Worm (Caenorhabditis elegans) whole organism, L3 larva: ENCODE data around the gene lys-5.

Experiments
- R02D3.7 ChIP-seq: fragments of 150-350 bp; optimal IDR thresholded peaks from 2 replicates; lab custom pipeline; 2014; ENCODE audit warnings: missing biosample characterization, missing genetic modification characterization
- ZK546.5 ChIP-seq: sonication (generic microtip); optimal IDR thresholded peaks from 2 replicates; lab custom pipeline; 2017; ENCODE audit warnings: missing biosample characterization, missing genetic modification characterization
- aly-2 ChIP-seq: fragments of 150-350 bp; optimal IDR thresholded peaks from 2 replicates; lab custom pipeline; 2014; ENCODE audit warnings: missing biosample characterization, missing genetic modification characterization
- ama-1 ChIP-seq: fragments of 150-350 bp; optimal IDR thresholded peaks from 2 replicates; lab custom pipeline; 2018
- ceh-16 ChIP-seq: sonication (generic microtip); optimal IDR thresholded peaks from 2 replicates; lab custom pipeline; 2017; ENCODE audit warnings: missing biosample characterization, missing genetic modification characterization
- ceh-28 ChIP-seq: fragments of 150-350 bp; optimal IDR thresholded peaks from 2 replicates; lab custom pipeline; 2014; ENCODE audit warnings: missing biosample characterization, missing genetic modification reagents, missing genetic modification characterization
- ceh-82 ChIP-seq: fragments of 150-350 bp; optimal IDR thresholded peaks from 2 replicates; lab custom pipeline; 2014; ENCODE audit warnings: missing biosample characterization, missing genetic modification characterization
- ceh-9 ChIP-seq: sonication (generic microtip); optimal IDR thresholded peaks from 2 replicates; lab custom pipeline; 2018; ENCODE audit warnings: missing biosample characterization, missing genetic modification characterization
- egl-27 ChIP-seq: sonication (generic microtip); optimal IDR thresholded peaks from 4 replicates; lab custom pipeline; 2017; ENCODE audit warnings: missing biosample characterization, missing genetic modification reagents, missing genetic modification characterization
- egl-5 ChIP-seq: fragments of 150-350 bp; optimal IDR thresholded peaks from 2 replicates; lab custom pipeline; 2017; ENCODE audit warnings: missing biosample characterization, missing genetic modification reagents, missing genetic modification characterization, inconsistent platforms
- elt-1 ChIP-seq: fragments of 150-350 bp; optimal IDR thresholded peaks from 2 replicates; lab custom pipeline; 2014; ENCODE audit warnings: missing biosample characterization, missing genetic modification characterization
- elt-2 ChIP-seq: sonication (generic microtip); optimal IDR thresholded peaks from 2 replicates; lab custom pipeline; 2016; ENCODE audit warnings: missing genetic modification reagents, mild to moderate bottlenecking, missing genetic modification characterization, missing compliant biosample characterization
- elt-3 ChIP-seq, 3 experiments: fragments of 150-350 bp in 1 of 3; sonication (generic microtip) in 2 of 3; optimal IDR thresholded peaks; 2 replicates in 2 of 3; 4 replicates in 1 of 3; lab custom pipeline; 2014 to 2017; ENCODE audit warnings: missing biosample characterization in 3 of 3, missing genetic modification characterization in 3 of 3
- fkh-10 ChIP-seq: sonication (generic microtip); optimal IDR thresholded peaks from 2 replicates; lab custom pipeline; 2017; ENCODE audit warnings: missing biosample characterization, missing genetic modification reagents, missing genetic modification characterization
- fkh-2 ChIP-seq: fragments of 150-350 bp; optimal IDR thresholded peaks from 2 replicates; lab custom pipeline; 2014; ENCODE audit warnings: missing biosample characterization, missing genetic modification reagents, missing genetic modification characterization
- fos-1 ChIP-seq: fragments of 150-350 bp; optimal IDR thresholded peaks from 2 replicates; lab custom pipeline; 2014; ENCODE audit warnings: missing biosample characterization, missing genetic modification characterization
- hmg-11 ChIP-seq: sonication (generic microtip); optimal IDR thresholded peaks from 2 replicates; lab custom pipeline; 2016; ENCODE audit warnings: missing genetic modification characterization, missing compliant biosample characterization
- jun-1 ChIP-seq: fragments of 150-350 bp; optimal IDR thresholded peaks from 2 replicates; lab custom pipeline; 2014; ENCODE audit warnings: missing biosample characterization, missing genetic modification reagents, missing genetic modification characterization
- lin-15B ChIP-seq: fragments of 150-350 bp; optimal IDR thresholded peaks from 2 replicates; lab custom pipeline; 2014; ENCODE audit warnings: missing biosample characterization, missing genetic modification characterization
- lin-39 ChIP-seq: fragments of 150-350 bp; optimal IDR thresholded peaks from 2 replicates; lab custom pipeline; 2018; ENCODE audit warnings: missing biosample characterization, missing genetic modification reagents, missing genetic modification characterization
- lsy-12 ChIP-seq: sonication (generic microtip); optimal IDR thresholded peaks from 2 replicates; lab custom pipeline; 2016; ENCODE audit warnings: mild to moderate bottlenecking, missing genetic modification characterization, missing compliant biosample characterization
- mdl-1 ChIP-seq: fragments of 150-350 bp; optimal IDR thresholded peaks from 2 replicates; lab custom pipeline; 2014; ENCODE audit warnings: missing biosample characterization, missing genetic modification characterization
- mml-1 ChIP-seq: fragments of 150-350 bp; sonication (generic microtip); optimal IDR thresholded peaks from 3 replicates; lab custom pipeline; 2014; ENCODE audit warnings: missing biosample characterization, missing genetic modification characterization
- nfya-1 ChIP-seq: sonication (generic microtip); optimal IDR thresholded peaks from 2 replicates; lab custom pipeline; 2017; ENCODE audit warnings: missing genetic modification characterization, mild to moderate bottlenecking, missing compliant biosample characterization, antibody characterized with exemption, moderate library complexity; ENCODE audit not compliant: insufficient read depth
- nhr-11 ChIP-seq: fragments of 150-350 bp; optimal IDR thresholded peaks from 2 replicates; lab custom pipeline; 2014; ENCODE audit warnings: missing biosample characterization, missing genetic modification characterization
- nhr-23 ChIP-seq: fragments of 150-350 bp; optimal IDR thresholded peaks from 2 replicates; lab custom pipeline; 2014; ENCODE audit warnings: missing biosample characterization, missing genetic modification reagents, missing genetic modification characterization
- nhr-25 ChIP-seq: sonication (generic microtip); optimal IDR thresholded peaks from 2 replicates; lab custom pipeline; 2017; ENCODE audit warnings: missing biosample characterization, missing genetic modification characterization
- nhr-43 ChIP-seq: sonication (generic microtip); optimal IDR thresholded peaks from 2 replicates; lab custom pipeline; 2016; ENCODE audit warnings: mild to moderate bottlenecking, missing genetic modification characterization, missing compliant biosample characterization; ENCODE audit not compliant: poor library complexity, severe bottlenecking
- pha-4 ChIP-seq: fragments of 150-350 bp; optimal IDR thresholded peaks from 2 replicates; lab custom pipeline; 2014; ENCODE audit warnings: missing biosample characterization, missing genetic modification reagents, missing genetic modification characterization
- pqm-1 ChIP-seq: fragments of 150-350 bp; optimal IDR thresholded peaks from 2 replicates; lab custom pipeline; 2017; ENCODE audit warnings: missing biosample characterization, missing genetic modification characterization, inconsistent platforms
- sea-2 ChIP-seq: fragments of 150-350 bp; sonication (generic microtip); optimal IDR thresholded peaks from 4 replicates; lab custom pipeline; 2014; ENCODE audit warnings: missing biosample characterization, missing genetic modification reagents, missing genetic modification characterization
- skn-1 ChIP-seq: fragments of 150-350 bp; optimal IDR thresholded peaks from 2 replicates; lab custom pipeline; 2014; ENCODE audit warnings: missing biosample characterization, missing genetic modification characterization
- snpc-4 ChIP-seq: fragments of 150-350 bp; optimal IDR thresholded peaks from 2 replicates; lab custom pipeline; 2014; ENCODE audit warnings: missing biosample characterization, missing genetic modification characterization
- tbx-2 ChIP-seq: sonication (generic microtip); optimal IDR thresholded peaks from 2 replicates; lab custom pipeline; 2016; ENCODE audit warnings: mild to moderate bottlenecking, missing genetic modification characterization, missing compliant biosample characterization
- unc-39 ChIP-seq: sonication (generic microtip); optimal IDR thresholded peaks from 4 replicates; lab custom pipeline; 2017; ENCODE audit warnings: missing biosample characterization, missing genetic modification characterization
- unc-62 ChIP-seq: fragments of 150-350 bp; sonication (generic microtip); optimal IDR thresholded peaks from 4 replicates; lab custom pipeline; 2014; ENCODE audit warnings: missing biosample characterization, missing genetic modification reagents, missing genetic modification characterization
- zag-1 ChIP-seq: fragments of 150-350 bp; optimal IDR thresholded peaks from 2 replicates; lab custom pipeline; 2014; ENCODE audit warnings: missing biosample characterization, missing genetic modification characterization
- ztf-4 ChIP-seq: fragments of 150-350 bp; optimal IDR thresholded peaks from 2 replicates; lab custom pipeline; 2014; ENCODE audit warnings: missing biosample characterization, missing genetic modification characterization

lys-5 gene

DNA sequence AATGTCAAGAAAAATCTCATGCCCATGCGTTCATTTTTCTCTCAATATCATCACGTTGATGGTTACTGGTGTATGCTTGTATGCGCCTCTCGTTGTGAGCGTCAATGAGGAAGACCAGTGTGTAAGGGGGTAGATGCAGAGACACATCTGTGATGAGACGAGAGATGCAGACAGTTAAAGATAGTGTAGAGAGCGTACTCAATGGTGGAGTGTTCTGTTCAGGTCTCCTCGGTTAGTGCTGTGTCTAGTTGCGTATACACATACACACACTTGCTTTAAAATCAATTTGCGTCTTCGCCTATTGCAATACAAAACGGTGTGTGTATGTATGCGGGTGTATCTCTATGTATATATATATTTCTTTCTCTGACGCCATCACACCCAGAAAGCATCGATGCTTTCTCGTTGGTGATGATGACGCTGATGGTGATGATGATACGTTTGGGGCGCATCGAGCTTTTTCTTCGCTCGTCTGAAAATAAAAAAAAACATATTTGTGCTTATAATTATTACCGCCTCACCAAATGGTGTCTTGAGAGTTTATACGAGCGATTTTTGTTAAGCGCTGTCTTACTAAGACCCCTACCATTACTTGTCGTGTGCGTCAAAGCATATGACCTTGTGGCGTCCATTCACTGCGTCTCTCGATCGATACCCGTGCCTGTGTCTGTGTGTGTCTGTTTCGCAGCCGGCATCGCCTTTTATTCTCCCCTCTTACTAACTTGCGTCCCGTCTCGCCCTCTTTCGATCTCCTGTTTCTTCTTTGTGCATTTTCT, 31.8 kb downstream of the lys-5 start, which contains the start of gene F40F11.3:
Gene F40F11.3 (minus strand): TSS at position 589 of the 776 bp plus-strand sequence.
- TF ChIP-seq ama-1 (peak; percentile 81), mdl-1 (tag; lab: Kevin White, UChicago) (peak; percentile 46), nfya-1 (tag; lab: Kevin White, UChicago) (peak; percentile 91), lsy-12 (peak; percentile 90), unc-62 (peak; percentile 46), nhr-25 (tag; lab: Kevin White, UChicago) (peak; percentile 97), nhr-11 (tag; lab: Kevin White, UChicago) (peak; percentile 78), unc-39 (tag; lab: Kevin White, UChicago) (no peak), ceh-82 (tag; lab: Kevin White, UChicago) (no peak), jun-1 (tag; lab: Kevin White, UChicago) (peak; percentile 74), egl-27 (peak; percentile 45), pha-4 (tag; lab: Kevin White, UChicago) (peak; percentile 82), lin-15B (tag; lab: Kevin White, UChicago) (peak; percentile 83), R02D3.7 (tag; lab: Kevin White, UChicago) (peak; percentile 72), ceh-16 (tag; lab: Kevin White, UChicago) (no peak), elt-2 (tag; lab: Kevin White, UChicago) (peak; percentile 69), nhr-23 (tag; lab: Kevin White, UChicago) (peak; percentile 60), ceh-28 (tag; lab: Kevin White, UChicago) (peak; percentile 72), ZK546.5 (no peak), egl-5 (tag; lab: Kevin White, UChicago) (peak; percentile 84), tbx-2 (tag; lab: Kevin White, UChicago) (peak; percentile 69), pqm-1 (peak; percentile 64), fkh-10 (peak; percentile 77), ztf-4 (peak; percentile 4), ceh-9 (no peak), skn-1 (tag; lab: Kevin White, UChicago) (peak; percentile 91), fkh-2 (tag; lab: Kevin White, UChicago) (no peak), snpc-4 (tag; lab: Kevin White, UChicago) (peak; percentile 77), lin-39 (peak; percentile 61), fos-1 (tag; lab: Kevin White, UChicago) (peak; percentile 26), aly-2 (tag; lab: Kevin White, UChicago) (peak; percentile 7), mml-1 (no peak), elt-3 (tag; optimal IDR thresholded peaks at IDR 0.05; lab: Kevin White, UChicago) (no peak), nhr-43 (peak; percentile 88), hmg-11 (tag; lab: Kevin White, UChicago) (peak; percentile 96), elt-1 (tag; lab: Kevin White, UChicago) (peak; percentile 34)

ce11 chrIV:11592820-11593219, 32.6 kb downstream of the lys-5 start:
- TF ChIP-seq lin-15B (tag; lab: Kevin White, UChicago) = peak; percentile 67
- TF ChIP-seq nfya-1 (tag; lab: Kevin White, UChicago) = peak; percentile 69
- TF ChIP-seq nhr-23 (tag; lab: Kevin White, UChicago) = peak; percentile 61
- TF ChIP-seq pha-4 (tag; lab: Kevin White, UChicago) = peak; percentile 82
- no peak for TF ChIP-seq egl-5 (tag; lab: Kevin White, UChicago)
- peak; percentile 18 for TF ChIP-seq ama-1
- peak; percentile 34 for TF ChIP-seq nhr-43
- TF ChIP-seq zag-1 (tag; lab: Kevin White, UChicago) = no peak
- TF ChIP-seq egl-27 = no peak
- peak; percentile 81 for TF ChIP-seq R02D3.7 (tag; lab: Kevin White, UChicago)

ce11 chrIV:11592165-11592564, 33.2 kb downstream of the lys-5 start, which contains the start of gene spe-36:
Gene spe-36, minus strand, starts transcription at chrIV:11592265.
- TF ChIP-seq lin-15B (tag; lab: Kevin White, UChicago) (no peak), ceh-28 (tag; lab: Kevin White, UChicago) (no peak), sea-2 (GFP tag; lab: Kevin White, UChicago) (no peak)
